Fruit fly (Drosophila melanogaster) whole organism, embryonic: ENCODE data around the gene CG34026.

ENCODE experiments used
- Asciz ChIP-seq: fragments of 200-800 bp; sonication (Bioruptor generic); optimal IDR thresholded peaks from 2 replicates; lab custom pipeline; 2017; ENCODE audit warnings: missing biosample characterization, mild to moderate bottlenecking, missing genetic modification characterization, missing genetic modification reagents
- Awh ChIP-seq: fragments of 200-800 bp; sonication (Bioruptor generic); IDR thresholded peaks from 2 replicates; pipeline ENCODE4, ENCODE4 v1.3.6; 2022; ENCODE audit warnings: missing biosample characterization, missing genetic modification characterization
- CG10462 ChIP-seq: fragments of 200-800 bp; sonication (Bioruptor generic); optimal IDR thresholded peaks from 2 replicates; lab custom pipeline; 2016; ENCODE audit warnings: missing biosample characterization, missing genetic modification characterization
- CG1529 ChIP-seq: fragments of 200-800 bp; sonication (Bioruptor generic); optimal IDR thresholded peaks from 3 replicates; lab custom pipeline; 2018; ENCODE audit warnings: missing biosample characterization, missing genetic modification characterization
- CG3065 ChIP-seq: fragments of 200-800 bp; sonication (Bioruptor generic); optimal IDR thresholded peaks from 2 replicates; lab custom pipeline; 2016; ENCODE audit warnings: missing biosample characterization, missing genetic modification characterization
- CG31224 ChIP-seq: fragments of 200-800 bp; sonication (Bioruptor generic); IDR thresholded peaks from 2 replicates; pipeline ENCODE4 v1.3.6; 2022; ENCODE audit warnings: missing biosample characterization, missing genetic modification characterization
- CG31365 ChIP-seq: fragments of 200-800 bp; sonication (Bioruptor generic); optimal IDR thresholded peaks from 2 replicates; lab custom pipeline; 2018; ENCODE audit warnings: missing biosample characterization, mild to moderate bottlenecking, missing genetic modification characterization
- CG31388 ChIP-seq: fragments of 200-800 bp; sonication (Bioruptor generic); optimal IDR thresholded peaks from 2 replicates; lab custom pipeline; 2016; ENCODE audit warnings: missing biosample characterization, missing genetic modification characterization
- CG32772 ChIP-seq: fragments of 200-800 bp; sonication (Bioruptor generic); IDR thresholded peaks from 2 replicates; pipeline ENCODE4 v1.3.6; 2022; ENCODE audit warnings: missing biosample characterization, missing genetic modification characterization
- CG3281 ChIP-seq: fragments of 200-800 bp; sonication (Bioruptor generic); optimal IDR thresholded peaks from 3 replicates; lab custom pipeline; 2017; ENCODE audit warnings: missing biosample characterization, mild to moderate bottlenecking, missing genetic modification characterization
- CG33557 ChIP-seq: fragments of 200-800 bp; sonication (Bioruptor generic); optimal IDR thresholded peaks from 2 replicates; lab custom pipeline; 2019; ENCODE audit warnings: missing biosample characterization, mild to moderate bottlenecking, missing genetic modification characterization, moderate library complexity
- CG4360 ChIP-seq: fragments of 200-800 bp; sonication (Bioruptor generic); IDR thresholded peaks from 2 replicates; pipeline ENCODE4 v1.3.6; 2022; ENCODE audit warnings: missing biosample characterization, missing genetic modification characterization
- CG4424 ChIP-seq: fragments of 200-800 bp; sonication (Bioruptor generic); optimal IDR thresholded peaks from 3 replicates; lab custom pipeline; 2016; ENCODE audit warnings: missing biosample characterization, missing genetic modification characterization
- CG5180 ChIP-seq: fragments of 200-800 bp; sonication (Bioruptor generic); optimal IDR thresholded peaks from 3 replicates; lab custom pipeline; 2017; ENCODE audit warnings: missing biosample characterization, missing genetic modification characterization, mild to moderate bottlenecking, moderate library complexity, missing genetic modification reagents
- CG5245 ChIP-seq: fragments of 200-800 bp; sonication (Bioruptor generic); optimal IDR thresholded peaks from 3 replicates; lab custom pipeline; 2016; ENCODE audit warnings: missing biosample characterization, missing genetic modification characterization
- CG5953 ChIP-seq: fragments of 200-800 bp; sonication (Bioruptor generic); IDR thresholded peaks from 2 replicates; pipeline ENCODE4 v1.3.6; 2022; ENCODE audit warnings: missing biosample characterization, missing genetic modification characterization
- CG6813 ChIP-seq: fragments of 200-800 bp; sonication (Bioruptor generic); optimal IDR thresholded peaks from 2 replicates; lab custom pipeline; 2017; ENCODE audit warnings: missing biosample characterization, missing genetic modification characterization, mild to moderate bottlenecking, moderate library complexity, missing genetic modification reagents
- Doc3 ChIP-seq: fragments of 200-800 bp; sonication (Bioruptor generic); IDR thresholded peaks from 3 replicates; pipeline ENCODE4 v1.3.6; 2022; ENCODE audit warnings: missing biosample characterization, missing genetic modification characterization; ENCODE audit not compliant: partially characterized antibody
- Drgx ChIP-seq: fragments of 200-800 bp; sonication (Bioruptor generic); IDR thresholded peaks from 2 replicates; pipeline ENCODE4 v1.3.6; 2022; ENCODE audit warnings: missing biosample characterization, missing genetic modification characterization
- Elba2 ChIP-seq: fragments of 200-800 bp; sonication (Bioruptor generic); optimal IDR thresholded peaks from 3 replicates; lab custom pipeline; 2016; ENCODE audit warnings: missing biosample characterization, missing genetic modification characterization
- Hand ChIP-seq: fragments of 200-800 bp; sonication (Bioruptor generic); optimal IDR thresholded peaks from 2 replicates; lab custom pipeline; 2017; ENCODE audit warnings: mild to moderate bottlenecking, missing biosample characterization, missing genetic modification reagents, missing genetic modification characterization
- Hr51 ChIP-seq, 2 experiments: fragments of 200-800 bp; sonication (Bioruptor generic); optimal IDR thresholded peaks; 2 replicates in 1 of 2; 3 replicates in 1 of 2; lab custom pipeline; 2016 to 2018; ENCODE audit warnings: missing biosample characterization in 2 of 2, missing genetic modification characterization in 2 of 2, mild to moderate bottlenecking in 1 of 2, moderate library complexity in 1 of 2
- Hsf ChIP-seq: fragments of 200-800 bp; sonication (Bioruptor generic); optimal IDR thresholded peaks from 3 replicates; lab custom pipeline; 2016; ENCODE audit warnings: missing biosample characterization, missing genetic modification characterization
- MTF-1 ChIP-seq: fragments of 200-800 bp; sonication (Bioruptor generic); optimal IDR thresholded peaks from 2 replicates; lab custom pipeline; 2018; ENCODE audit warnings: missing biosample characterization, mild to moderate bottlenecking, missing genetic modification characterization, borderline replicate concordance
- Max ChIP-seq: fragments of 200-800 bp; sonication (Bioruptor generic); optimal IDR thresholded peaks from 2 replicates; lab custom pipeline; 2016; ENCODE audit warnings: missing biosample characterization, mild to moderate bottlenecking, missing genetic modification characterization
- NfI ChIP-seq: fragments of 200-800 bp; sonication (Bioruptor generic); optimal IDR thresholded peaks from 3 replicates; lab custom pipeline; 2018; ENCODE audit warnings: missing biosample characterization, mild to moderate bottlenecking, missing genetic modification characterization, moderate library complexity
- Opbp ChIP-seq: fragments of 200-800 bp; sonication (Bioruptor generic); IDR thresholded peaks from 3 replicates; pipeline ENCODE4 v1.3.6; 2022; ENCODE audit warnings: missing biosample characterization, missing genetic modification characterization; ENCODE audit not compliant: partially characterized antibody
- Pdp1 ChIP-seq, 2 experiments: fragments of 200-800 bp; sonication (Bioruptor generic); optimal IDR thresholded peaks; 3 replicates each; lab custom pipeline; 2016; ENCODE audit warnings: missing biosample characterization in 2 of 2, missing genetic modification characterization in 2 of 2, mild to moderate bottlenecking in 1 of 2, moderate library complexity in 1 of 2
- Side ChIP-seq: fragments of 200-800 bp; sonication (Bioruptor generic); optimal IDR thresholded peaks from 2 replicates; lab custom pipeline; 2016; ENCODE audit warnings: missing biosample characterization, missing genetic modification characterization
- Six4 ChIP-seq: fragments of 200-800 bp; sonication (Bioruptor generic); optimal IDR thresholded peaks from 2 replicates; lab custom pipeline; 2016; ENCODE audit warnings: missing biosample characterization, missing genetic modification characterization
- ab ChIP-seq: fragments of 200-800 bp; sonication (Bioruptor generic); optimal IDR thresholded peaks from 2 replicates; lab custom pipeline; 2016; ENCODE audit warnings: missing biosample characterization, missing genetic modification characterization
- bab2 ChIP-seq: fragments of 200-800 bp; sonication (Bioruptor generic); optimal IDR thresholded peaks from 2 replicates; lab custom pipeline; 2016; ENCODE audit warnings: missing biosample characterization, missing genetic modification characterization
- bigmax ChIP-seq: fragments of 200-800 bp; sonication (Bioruptor generic); optimal IDR thresholded peaks from 2 replicates; lab custom pipeline; 2018; ENCODE audit warnings: missing biosample characterization, mild to moderate bottlenecking, missing genetic modification characterization
- dm ChIP-seq: fragments of 200-800 bp; sonication (Bioruptor generic); optimal IDR thresholded peaks from 3 replicates; lab custom pipeline; 2016; ENCODE audit warnings: missing biosample characterization, missing genetic modification characterization
- dmrt11E ChIP-seq: fragments of 200-800 bp; sonication (Bioruptor generic); optimal IDR thresholded peaks from 3 replicates; lab custom pipeline; 2018; ENCODE audit warnings: missing biosample characterization, mild to moderate bottlenecking, missing genetic modification characterization, moderate library complexity
- dmrt99B ChIP-seq: fragments of 200-800 bp; sonication (Bioruptor generic); optimal IDR thresholded peaks from 2 replicates; lab custom pipeline; 2018; ENCODE audit warnings: missing biosample characterization, mild to moderate bottlenecking, missing genetic modification characterization, moderate library complexity
- dpn ChIP-seq, 2 experiments: fragments of 200-800 bp; sonication (Bioruptor generic); optimal IDR thresholded peaks; 3 replicates each; lab custom pipeline; 2016; ENCODE audit warnings: missing biosample characterization in 2 of 2, missing genetic modification characterization in 2 of 2
- en ChIP-seq: fragments of 200-800 bp; sonication (Bioruptor generic); optimal IDR thresholded peaks from 2 replicates; lab custom pipeline; 2016; ENCODE audit warnings: missing biosample characterization, missing genetic modification characterization
- jing ChIP-seq: fragments of 200-800 bp; sonication (Bioruptor generic); optimal IDR thresholded peaks from 2 replicates; lab custom pipeline; 2018; ENCODE audit warnings: missing biosample characterization, mild to moderate bottlenecking, missing genetic modification characterization
- kah ChIP-seq: fragments of 200-800 bp; sonication (Bioruptor generic); optimal IDR thresholded peaks from 2 replicates; lab custom pipeline; 2018; ENCODE audit warnings: missing biosample characterization, mild to moderate bottlenecking, missing genetic modification characterization
- lov ChIP-seq, 2 experiments: fragments of 200-800 bp in 1 of 2; fragments of >200 bp in 1 of 2; sonication (Bioruptor generic) in 1 of 2; IDR thresholded peaks in 1 of 2; optimal IDR thresholded peaks in 1 of 2; 2 replicates in 1 of 2; 3 replicates in 1 of 2; pipeline versions ENCODE4 v1.3.6 to Lab custom; 2017 to 2022; ENCODE audit warnings: missing biosample characterization in 1 of 2, missing genetic modification characterization in 1 of 2
- nau ChIP-seq: fragments of 200-800 bp; sonication (Bioruptor generic); optimal IDR thresholded peaks from 3 replicates; lab custom pipeline; 2017; ENCODE audit warnings: missing biosample characterization, mild to moderate bottlenecking, missing genetic modification characterization, missing genetic modification reagents
- nom ChIP-seq: fragments of 200-800 bp; sonication (Bioruptor generic); optimal IDR thresholded peaks from 2 replicates; lab custom pipeline; 2017; ENCODE audit warnings: missing biosample characterization, missing genetic modification characterization, mild to moderate bottlenecking, moderate library complexity, missing genetic modification reagents
- pho ChIP-seq: fragments of 200-800 bp; sonication (Bioruptor generic); optimal IDR thresholded peaks from 2 replicates; lab custom pipeline; 2016; ENCODE audit warnings: missing biosample characterization, missing genetic modification characterization
- prd ChIP-seq, 3 experiments: fragments of >200 bp in 2 of 3; fragments of 200-800 bp in 1 of 3; sonication (Bioruptor generic) in 1 of 3; optimal IDR thresholded peaks in 2 of 3; IDR thresholded peaks in 1 of 3; 2 replicates in 2 of 3; 3 replicates in 1 of 3; pipeline versions ENCODE4 v1.3.6 to Lab custom; 2017 to 2022; ENCODE audit warnings: missing biosample characterization in 1 of 3, missing genetic modification characterization in 1 of 3
- pzg ChIP-seq: fragments of 200-800 bp; sonication (Bioruptor generic); optimal IDR thresholded peaks from 3 replicates; lab custom pipeline; 2018; ENCODE audit warnings: missing biosample characterization, mild to moderate bottlenecking, missing genetic modification characterization, moderate library complexity
- scrt ChIP-seq: fragments of 200-800 bp; sonication (Bioruptor generic); optimal IDR thresholded peaks from 2 replicates; lab custom pipeline; 2018; ENCODE audit warnings: missing biosample characterization, mild to moderate bottlenecking, missing genetic modification characterization, moderate library complexity
- ttk ChIP-seq: fragments of 200-800 bp; sonication (Bioruptor generic); IDR thresholded peaks from 2 replicates; pipeline ENCODE4 v2.1.2; 2022; ENCODE audit warnings: missing biosample characterization, missing genetic modification characterization

Gene CG34026

DNA sequence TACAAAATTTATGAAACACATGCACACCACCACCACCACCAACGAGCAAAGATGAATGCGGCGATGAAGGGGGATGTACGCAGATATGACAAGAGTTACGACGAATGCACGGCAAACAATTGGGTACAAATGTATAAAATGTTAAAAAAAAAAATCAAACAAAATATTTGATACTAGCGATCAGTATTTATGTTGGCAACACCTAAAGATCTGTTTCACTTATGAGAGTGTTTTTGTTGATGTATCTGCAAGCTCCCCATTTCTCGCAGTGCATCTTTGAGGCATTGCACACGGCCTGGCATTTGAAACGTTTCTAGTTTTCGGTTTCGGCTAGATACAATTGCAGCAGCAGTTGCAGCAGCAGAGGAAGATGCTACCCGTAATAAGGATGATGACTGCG, 46.8 kb upstream of the CG34026 start (continued):
- TF ChIP-seq pzg (no peak), CG10462 (GFP tag; lab: Kevin White, UChicago) (peak; percentile 26), CG6813 (GFP tag; lab: Kevin White, UChicago) (peak; percentile 56), CG5180 (peak; percentile 50), CG31388 (GFP tag; lab: Kevin White, UChicago) (peak; percentile 47), bigmax (GFP tag; lab: Kevin White, UChicago) (no peak), NfI (GFP tag; lab: Kevin White, UChicago) (peak; percentile 48), Max (peak; percentile 51), ab (peak; percentile 28), en (peak; percentile 45), Six4 (GFP tag; lab: Kevin White, UChicago) (peak; percentile 65), Pdp1 (GFP tag; optimal IDR thresholded peaks at IDR 0.05; lab: Kevin White, UChicago) (peak; percentile 69 to 75), CG33557 (peak; percentile 79), Hr51 (GFP tag; optimal IDR thresholded peaks at IDR 0.05; lab: Kevin White, UChicago) (peak; percentile 47 to 62), Doc3 (GFP tag; lab: Robert Waterston, UW) (no peak), kah (peak; percentile 49), CG5245 (GFP tag; lab: Kevin White, UChicago) (peak; percentile 75), CG1529 (GFP tag; lab: Kevin White, UChicago) (peak; percentile 69), ttk (GFP tag; lab: Robert Waterston, UW) (peak; percentile 63), dmrt99B (tag; lab: Kevin White, UChicago) (peak; percentile 76), Elba2 (GFP tag; lab: Kevin White, UChicago) (peak; percentile 60), Drgx (GFP tag; lab: Robert Waterston, UW) (peak; percentile 82), Asciz (GFP tag; lab: Kevin White, UChicago) (peak; percentile 48), prd (optimal IDR thresholded peaks at IDR 0.05; lab: Kevin White, UChicago) (no peak), prd (GFP tag; IDR thresholded peaks at IDR 0.05; lab: Robert Waterston, UW) (peak; percentile 91), Hand (GFP tag; lab: Kevin White, UChicago) (no peak), pho (peak; percentile 21), scrt (GFP tag; lab: Kevin White, UChicago) (peak; percentile 34), lov (optimal IDR thresholded peaks at IDR 0.05; lab: Kevin White, UChicago) (no peak), lov (GFP tag; IDR thresholded peaks at IDR 0.05; lab: Robert Waterston, UW) (peak; percentile 85), CG4360 (GFP tag; lab: Robert Waterston, UW) (peak; percentile 38; the same call in 1 of the 2 replicates), CG3065 (GFP tag; lab: Kevin White, UChicago) (peak; percentile 58), MTF-1 (GFP tag; lab: Kevin White, UChicago) (peak; percentile 70), Opbp (no peak), CG5953 (GFP tag; lab: Robert Waterston, UW) (peak; percentile 57), bab2 (GFP tag; lab: Kevin White, UChicago) (peak; percentile 82), CG32772 (peak; percentile 67), Side (peak; percentile 70), CG31224 (GFP tag; lab: Robert Waterston, UW) (peak; percentile 50; the same call in 1 of the 2 replicates), CG4424 (GFP tag; lab: Kevin White, UChicago) (peak; percentile 82), nom (GFP tag; lab: Kevin White, UChicago) (no peak), Awh (peak; percentile 77), jing (peak; percentile 45), dmrt11E (tag; lab: Kevin White, UChicago) (peak; percentile 91), Hsf (GFP tag; lab: Kevin White, UChicago) (peak; percentile 77), dpn (GFP tag; optimal IDR thresholded peaks at IDR 0.05; lab: Kevin White, UChicago) (peak; percentile 64 to 78), CG31365 (tag; lab: Kevin White, UChicago) (no peak), CG3281 (GFP tag; lab: Kevin White, UChicago) (peak; percentile 46), dm (peak; percentile 37), nau (peak; percentile 33)
